Fruit fly (Drosophila melanogaster) whole organism, wandering third instar larva: ENCODE results near the gene Tango1.

Experiments used
- Abd-B ChIP-seq: fragments of >200 bp; optimal IDR thresholded peaks from 2 replicates; lab custom pipeline; 2017; ENCODE audit warnings: missing biosample characterization, missing genetic modification characterization
- CG32264 ChIP-seq: fragments of 200-800 bp; sonication (Bioruptor generic); optimal IDR thresholded peaks from 2 replicates; lab custom pipeline; 2016; ENCODE audit warnings: missing biosample characterization, missing genetic modification characterization
- CG9705 ChIP-seq: fragments of 200-800 bp; sonication (Bioruptor generic); optimal IDR thresholded peaks from 2 replicates; lab custom pipeline; 2018; ENCODE audit warnings: missing biosample characterization, mild to moderate bottlenecking, missing genetic modification characterization
- CrebA ChIP-seq: fragments of 200-800 bp; sonication (Bioruptor generic); optimal IDR thresholded peaks from 2 replicates; lab custom pipeline; 2016; ENCODE audit warnings: missing biosample characterization, mild to moderate bottlenecking, missing genetic modification characterization, borderline replicate concordance
- Dfd ChIP-seq: fragments of >200 bp; optimal IDR thresholded peaks from 2 replicates; lab custom pipeline; 2017; ENCODE audit warnings: missing biosample characterization, missing genetic modification characterization
- Dif ChIP-seq: fragments of 200-275, 200-300 bp; sonication (Bioruptor generic); optimal IDR thresholded peaks from 2 replicates; lab custom pipeline; 2018; ENCODE audit warnings: missing biosample characterization, missing genetic modification characterization; ENCODE audit not compliant: partially characterized antibody
- GATAd ChIP-seq: sonication (Bioruptor generic); optimal IDR thresholded peaks from 2 replicates; lab custom pipeline; 2016; ENCODE audit warnings: missing biosample characterization, missing genetic modification characterization
- HLH106 ChIP-seq: fragments of 200-800 bp; optimal IDR thresholded peaks from 3 replicates; lab custom pipeline; 2019; ENCODE audit warnings: missing biosample characterization, mild to moderate bottlenecking, missing genetic modification characterization, moderate library complexity
- Hnf4 ChIP-seq: fragments of 200-800 bp; sonication (Bioruptor generic); optimal IDR thresholded peaks from 2 replicates; lab custom pipeline; 2016; ENCODE audit warnings: missing biosample characterization, mild to moderate bottlenecking, missing genetic modification characterization
- Hr78 ChIP-seq: fragments of >200 bp; optimal IDR thresholded peaks from 2 replicates; lab custom pipeline; 2017; ENCODE audit warnings: missing biosample characterization, missing genetic modification characterization
- Hr83 ChIP-seq: fragments of 200-300 bp; sonication (Bioruptor generic); optimal IDR thresholded peaks from 2 replicates; lab custom pipeline; 2016; ENCODE audit warnings: missing biosample characterization, mild to moderate bottlenecking, missing genetic modification characterization, moderate library complexity; ENCODE audit not compliant: poor library complexity, severe bottlenecking
- Jra ChIP-seq: sonication (Bioruptor generic); optimal IDR thresholded peaks from 2 replicates; lab custom pipeline; 2016; ENCODE audit warnings: missing biosample characterization, missing genetic modification characterization
- Mio ChIP-seq: sonication (Bioruptor generic); optimal IDR thresholded peaks from 2 replicates; lab custom pipeline; 2016; ENCODE audit warnings: missing biosample characterization, missing genetic modification characterization
- Myc ChIP-seq: fragments of >200 bp; optimal IDR thresholded peaks from 2 replicates; lab custom pipeline; 2017
- N ChIP-seq: fragments of >200 bp; optimal IDR thresholded peaks from 2 replicates; lab custom pipeline; 2018; ENCODE audit warnings: missing biosample characterization, missing external identifiers, missing genetic modification characterization
- OdsH ChIP-seq: fragments of 200-800 bp; sonication (Bioruptor generic); optimal IDR thresholded peaks from 2 replicates; lab custom pipeline; 2016; ENCODE audit warnings: missing biosample characterization, mild to moderate bottlenecking, missing genetic modification characterization
- Rel ChIP-seq, 2 experiments: fragments of 200-800 bp; sonication (Bioruptor generic) in 1 of 2; optimal IDR thresholded peaks; 2 replicates in 1 of 2; 3 replicates in 1 of 2; lab custom pipeline; 2016 to 2019; ENCODE audit warnings: mild to moderate bottlenecking in 2 of 2, missing biosample characterization in 2 of 2, missing genetic modification characterization in 2 of 2, moderate library complexity in 1 of 2
- Sp1 ChIP-seq: fragments of 200-800 bp; sonication (Bioruptor generic); optimal IDR thresholded peaks from 3 replicates; lab custom pipeline; 2019; ENCODE audit warnings: missing biosample characterization, mild to moderate bottlenecking, missing genetic modification characterization, moderate library complexity
- Vsx2 ChIP-seq: fragments of 200-300, 225-300 bp; sonication (Bioruptor generic); optimal IDR thresholded peaks from 2 replicates; lab custom pipeline; 2018; ENCODE audit warnings: missing biosample characterization, missing genetic modification characterization; ENCODE audit not compliant: partially characterized antibody
- br ChIP-seq: fragments of 200-800 bp; sonication (Bioruptor generic); optimal IDR thresholded peaks from 2 replicates; lab custom pipeline; 2016; ENCODE audit warnings: missing biosample characterization, missing genetic modification characterization
- brk ChIP-seq: fragments of 200-800 bp; sonication (Bioruptor generic); optimal IDR thresholded peaks from 2 replicates; lab custom pipeline; 2016; ENCODE audit warnings: missing biosample characterization, mild to moderate bottlenecking, missing genetic modification characterization
- dl ChIP-seq, 2 experiments: fragments of 175-275, 200-275 bp in 1 of 2; fragments of 200-275 bp in 1 of 2; sonication (Bioruptor generic); optimal IDR thresholded peaks; lab custom pipeline; 2018; ENCODE audit warnings: mild to moderate bottlenecking in 2 of 2, missing biosample characterization in 2 of 2, missing genetic modification characterization in 2 of 2, moderate library complexity in 2 of 2; ENCODE audit not compliant: partially characterized antibody in 2 of 2, insufficient read depth in 1 of 2
- dmrt93B ChIP-seq: fragments of 200-800 bp; sonication (Bioruptor generic); optimal IDR thresholded peaks from 2 replicates; lab custom pipeline; 2018; ENCODE audit warnings: missing biosample characterization, mild to moderate bottlenecking, missing genetic modification characterization
- dsf ChIP-seq: sonication (Bioruptor generic); optimal IDR thresholded peaks from 2 replicates; lab custom pipeline; 2016; ENCODE audit warnings: missing biosample characterization, missing genetic modification characterization, borderline replicate concordance
- ey ChIP-seq: fragments of 200-800 bp; sonication (Bioruptor generic); optimal IDR thresholded peaks from 2 replicates; lab custom pipeline; 2016; ENCODE audit warnings: missing biosample characterization, missing genetic modification characterization
- foxo ChIP-seq, 2 experiments: fragments of 200-800 bp; sonication (Bioruptor generic); optimal IDR thresholded peaks; 2 replicates in 1 of 2; 3 replicates in 1 of 2; lab custom pipeline; 2016 to 2017; ENCODE audit warnings: missing biosample characterization in 2 of 2, missing genetic modification characterization in 2 of 2
- fru ChIP-seq: fragments of 200-800 bp; sonication (Bioruptor generic); optimal IDR thresholded peaks from 3 replicates; lab custom pipeline; 2016; ENCODE audit warnings: missing biosample characterization, mild to moderate bottlenecking, missing genetic modification characterization
- h ChIP-seq: fragments of 200-800 bp; sonication (Bioruptor generic); optimal IDR thresholded peaks from 3 replicates; lab custom pipeline; 2016; ENCODE audit warnings: missing biosample characterization, mild to moderate bottlenecking, missing genetic modification characterization
- jim ChIP-seq: fragments of 175-275, 200-325 bp; sonication (Bioruptor generic); optimal IDR thresholded peaks from 2 replicates; lab custom pipeline; 2016; ENCODE audit warnings: missing biosample characterization, mild to moderate bottlenecking, missing genetic modification characterization
- lola ChIP-seq: fragments of >200 bp; optimal IDR thresholded peaks from 2 replicates; lab custom pipeline; 2017; ENCODE audit warnings: missing biosample characterization, missing genetic modification characterization
- pan ChIP-seq: fragments of >200 bp; optimal IDR thresholded peaks from 2 replicates; lab custom pipeline; 2017
- psq ChIP-seq: fragments of 200-800 bp; sonication (Bioruptor generic); optimal IDR thresholded peaks from 3 replicates; lab custom pipeline; 2017; ENCODE audit warnings: missing biosample characterization, mild to moderate bottlenecking, missing genetic modification characterization, moderate library complexity
- rgr ChIP-seq: fragments of 200-800 bp; sonication (Bioruptor generic); optimal IDR thresholded peaks from 3 replicates; lab custom pipeline; 2016; ENCODE audit warnings: missing biosample characterization, mild to moderate bottlenecking, missing genetic modification characterization
- sage ChIP-seq: fragments of 200-800 bp; sonication (Bioruptor generic); optimal IDR thresholded peaks from 2 replicates; lab custom pipeline; 2016; ENCODE audit warnings: missing biosample characterization, mild to moderate bottlenecking, missing genetic modification characterization
- sv ChIP-seq: fragments of 200-800 bp; sonication (Bioruptor generic); optimal IDR thresholded peaks from 3 replicates; lab custom pipeline; 2016; ENCODE audit warnings: missing biosample characterization, missing genetic modification characterization
- tai ChIP-seq: sonication (Bioruptor generic); optimal IDR thresholded peaks from 2 replicates; lab custom pipeline; 2016; ENCODE audit warnings: missing biosample characterization, missing genetic modification characterization
- usp ChIP-seq: fragments of >200 bp; optimal IDR thresholded peaks from 2 replicates; lab custom pipeline; 2017; ENCODE audit warnings: missing biosample characterization, missing genetic modification characterization
- woc ChIP-seq: sonication (Bioruptor generic); optimal IDR thresholded peaks from 2 replicates; lab custom pipeline; 2016; ENCODE audit warnings: missing biosample characterization, mild to moderate bottlenecking, missing genetic modification characterization

Tango1 gene

dm6 chr2L:6643218-6643756, 5.9 kb upstream of the Tango1 start (continued):
- TF ChIP-seq brk (GFP tag; lab: Kevin White, UChicago) = no peak
- TF ChIP-seq h (GFP tag; lab: Kevin White, UChicago) = peak; percentile 19
- TF ChIP-seq HLH106 = no peak

DNA sequence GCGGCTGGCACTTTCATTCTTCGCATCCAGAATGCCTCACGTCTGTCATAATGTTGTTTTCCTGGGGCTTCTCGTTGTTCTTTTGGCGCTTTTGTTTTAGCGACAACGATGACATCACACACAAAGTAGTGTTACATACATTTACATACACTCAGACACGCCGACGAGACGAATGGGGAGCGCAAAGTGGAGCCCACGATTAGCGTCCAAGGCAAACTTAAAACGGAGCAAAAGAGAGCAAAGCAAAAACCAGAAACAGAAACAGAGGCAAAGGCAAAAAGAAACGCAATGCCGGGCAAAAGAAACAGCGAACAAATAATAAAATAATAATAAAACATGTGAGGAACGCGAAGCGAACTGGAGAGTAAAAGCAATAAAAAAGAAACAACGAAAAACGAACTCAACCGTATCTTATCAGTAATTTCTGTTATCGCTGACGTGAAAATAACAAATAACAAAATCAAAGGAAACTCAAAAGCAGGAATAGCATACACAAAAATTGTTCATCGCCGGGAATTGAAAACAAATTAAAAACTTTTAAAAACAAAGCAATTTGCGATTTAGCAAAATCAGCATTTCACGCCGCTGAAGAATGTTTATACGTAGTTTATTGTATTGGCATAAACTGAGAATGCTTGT, 4.6 kb upstream of the Tango1 start:
- TF ChIP-seq pan (lab: Kevin White, UChicago) (no peak), foxo (GFP tag; optimal IDR thresholded peaks at IDR 0.05; lab: Kevin White, UChicago) (peak in 1 of 2 experiments; percentile 67), Hr83 (GFP tag; lab: Kevin White, UChicago) (no peak), Jra (GFP tag; lab: Kevin White, UChicago) (no peak), OdsH (no peak), sv (GFP tag; lab: Kevin White, UChicago) (no peak), brk (GFP tag; lab: Kevin White, UChicago) (peak; percentile 8), psq (peak; percentile 97), dmrt93B (no peak), h (GFP tag; lab: Kevin White, UChicago) (no peak), Myc (lab: Kevin White, UChicago) (no peak), sage (GFP tag; lab: Kevin White, UChicago) (peak; percentile 51), CG9705 (GFP tag; lab: Kevin White, UChicago) (no peak), CG32264 (GFP tag; lab: Kevin White, UChicago) (peak; percentile 11), GATAd (GFP tag; lab: Kevin White, UChicago) (no peak), usp (GFP tag; lab: Kevin White, UChicago) (no peak), Mio (GFP tag; lab: Kevin White, UChicago) (no peak), fru (GFP tag; lab: Kevin White, UChicago) (no peak), Sp1 (GFP tag; lab: Kevin White, UChicago) (peak; percentile 4), CrebA (no peak), Rel (GFP tag; optimal IDR thresholded peaks at IDR 0.05; lab: Kevin White, UChicago) (peak; percentile 61), Rel (tag; optimal IDR thresholded peaks at IDR 0.05; lab: Kevin White, UChicago) (no peak), jim (GFP tag; lab: Kevin White, UChicago) (no peak), Hnf4 (GFP tag; lab: Kevin White, UChicago) (no peak), lola (peak; percentile 13), rgr (GFP tag; lab: Kevin White, UChicago) (peak; percentile 4), Dfd (GFP tag; lab: Kevin White, UChicago) (no peak), Dif (GFP tag; lab: Kevin White, UChicago) (no peak), Hr78 (GFP tag; lab: Kevin White, UChicago) (no peak), tai (GFP tag; lab: Kevin White, UChicago) (peak; percentile 35), HLH106 (no peak), dl (GFP tag; optimal IDR thresholded peaks at IDR 0.05; lab: Kevin White, UChicago; ENCODE audit: insufficient read depth in 1 of 2, partially characterized antibody in 2 of 2) (no peak), N (GFP tag; lab: Kevin White, UChicago) (no peak), Abd-B (GFP tag; lab: Kevin White, UChicago) (no peak), dsf (GFP tag; lab: Kevin White, UChicago) (no peak), Vsx2 (GFP tag; lab: Kevin White, UChicago) (peak; percentile 7), ey (no peak), br (GFP tag; lab: Kevin White, UChicago) (no peak), woc (GFP tag; lab: Kevin White, UChicago) (no peak)
